Worm (Caenorhabditis elegans): ENCODE results near the gene C14C6.2.

C14C6.2 gene

DNA sequence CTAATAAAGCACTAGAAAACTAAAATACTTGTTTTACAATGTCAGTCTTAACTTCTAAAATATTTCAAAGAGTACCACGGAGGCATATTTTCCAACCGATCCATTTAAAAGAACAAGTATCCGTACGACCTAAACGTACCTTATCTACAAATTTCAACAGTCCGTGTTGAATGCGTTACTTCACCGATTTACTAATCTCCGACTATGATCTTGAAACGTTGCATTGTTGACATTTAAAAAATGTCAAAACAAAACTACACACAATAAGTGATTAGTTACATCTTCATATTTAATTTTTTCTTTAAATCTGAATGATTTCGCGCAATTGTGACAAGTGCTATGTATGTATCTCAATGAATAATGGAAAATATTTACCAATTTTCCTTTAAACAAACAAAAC lies 34.9 kb downstream of the C14C6.2 start:
- TF ChIP-seq sptf-1 (tag; optimal IDR thresholded peaks at IDR 0.05), result no peak
- TF ChIP-seq snpc-4 (tag; optimal IDR thresholded peaks at IDR 0.05), result no peak
- TF ChIP-seq ceh-39 (tag; optimal IDR thresholded peaks at IDR 0.05), result no peak
- no peak for TF ChIP-seq drap-1 (GFP tag; optimal IDR thresholded peaks at IDR 0.05)
- no peak for TF ChIP-seq nhr-12 (tag; optimal IDR thresholded peaks at IDR 0.05)
- no peak for TF ChIP-seq pha-4 (tag; optimal IDR thresholded peaks at IDR 0.05)
- no peak for TF ChIP-seq unc-120 (tag; optimal IDR thresholded peaks at IDR 0.05; ENCODE audit: poor library complexity, severe bottlenecking)
- no peak for TF ChIP-seq flh-1 (GFP tag; optimal IDR thresholded peaks at IDR 0.05)
- TF ChIP-seq ceh-43 (GFP tag; optimal IDR thresholded peaks at IDR 0.05), result no peak
- TF ChIP-seq sem-2 (GFP tag; optimal IDR thresholded peaks at IDR 0.05), result no peak
- TF ChIP-seq M03D4.4 (tag; optimal IDR thresholded peaks at IDR 0.05), result no peak
- TF ChIP-seq elt-3 (tag; optimal IDR thresholded peaks at IDR 0.05), result no peak
- TF ChIP-seq ces-1 (GFP tag; optimal IDR thresholded peaks at IDR 0.05), result no peak
- TF ChIP-seq elt-1 (tag; optimal IDR thresholded peaks at IDR 0.05; ENCODE audit: borderline replicate concordance, insufficient read depth), result no peak
- no peak for TF ChIP-seq zip-8 (tag; optimal IDR thresholded peaks at IDR 0.05)
- no peak for TF ChIP-seq unc-62 (GFP tag; optimal IDR thresholded peaks at IDR 0.05)

DNA sequence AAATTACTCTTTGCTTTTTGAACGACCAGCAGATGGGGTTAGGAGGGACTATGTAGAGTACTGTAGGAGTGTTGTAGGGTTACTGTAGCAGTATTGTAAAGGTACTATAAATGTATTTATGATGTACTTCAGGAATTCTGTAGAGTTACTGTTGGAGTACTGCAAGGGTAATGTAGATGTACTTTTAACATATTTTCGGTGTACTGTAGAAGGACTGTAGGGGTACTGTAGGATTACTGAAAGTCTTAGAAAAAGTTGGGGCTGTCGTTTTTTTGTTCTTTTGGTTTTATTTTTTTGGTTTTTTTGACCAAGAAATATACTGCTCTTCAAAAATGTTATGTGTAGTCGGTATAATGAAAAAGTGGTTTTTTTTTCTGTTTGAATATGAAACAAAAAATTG lies 35.7 kb downstream of the C14C6.2 start:
- no peak for TF ChIP-seq unc-120 (tag; optimal IDR thresholded peaks at IDR 0.05; ENCODE audit: poor library complexity, severe bottlenecking)
- no peak for TF ChIP-seq hlh-1 (tag; optimal IDR thresholded peaks at IDR 0.05)
- TF ChIP-seq unc-39 (tag; optimal IDR thresholded peaks at IDR 0.05), result no peak
- no peak for TF ChIP-seq mab-5 (tag; optimal IDR thresholded peaks at IDR 0.05)

DNA sequence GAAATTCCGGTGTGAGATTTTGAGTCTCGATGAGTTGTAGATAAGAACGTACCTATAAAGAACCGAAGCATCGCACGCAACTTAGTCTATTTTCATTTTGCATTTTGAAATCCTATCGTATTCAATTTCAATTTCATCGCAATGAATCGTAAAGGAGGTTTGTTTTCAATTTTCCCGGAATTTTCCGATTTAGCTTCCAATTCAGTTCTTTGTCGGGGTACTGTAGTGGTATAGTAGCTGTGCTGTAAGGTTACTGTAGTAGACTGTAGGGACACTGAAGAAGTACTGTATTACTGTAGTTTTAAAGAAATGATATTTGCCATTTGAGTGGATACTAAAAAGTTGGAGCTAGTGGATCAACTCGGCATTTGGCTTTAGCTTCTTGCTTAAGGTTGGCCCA lies 36.8 kb downstream of the C14C6.2 start:
- no peak for TF ChIP-seq unc-62 (GFP tag; optimal IDR thresholded peaks at IDR 0.05)
- TF ChIP-seq bed-3 (GFP tag; optimal IDR thresholded peaks at IDR 0.05), result no peak
- no peak for TF ChIP-seq drap-1 (GFP tag; optimal IDR thresholded peaks at IDR 0.05)
- TF ChIP-seq ceh-39 (tag; optimal IDR thresholded peaks at IDR 0.05), result no peak
- TF ChIP-seq lsy-2 (tag; optimal IDR thresholded peaks at IDR 0.05), result no peak
- no peak for TF ChIP-seq zip-8 (tag; optimal IDR thresholded peaks at IDR 0.05)
- TF ChIP-seq ham-2 (GFP tag; optimal IDR thresholded peaks at IDR 0.05), result no peak
- TF ChIP-seq nhr-237 (tag; optimal IDR thresholded peaks at IDR 0.05), result no peak
- TF ChIP-seq nhr-76 (tag; optimal IDR thresholded peaks at IDR 0.05), result no peak
- TF ChIP-seq unc-39 (tag; optimal IDR thresholded peaks at IDR 0.05), result no peak
- TF ChIP-seq snpc-4 (tag; optimal IDR thresholded peaks at IDR 0.05), result no peak
- no peak for TF ChIP-seq hlh-1 (tag; optimal IDR thresholded peaks at IDR 0.05)
- TF ChIP-seq nhr-28 (tag; optimal IDR thresholded peaks at IDR 0.05), result no peak
- TF ChIP-seq pha-4 (tag; optimal IDR thresholded peaks at IDR 0.05), result no peak
- no peak for TF ChIP-seq elt-1 (tag; optimal IDR thresholded peaks at IDR 0.05; ENCODE audit: borderline replicate concordance, insufficient read depth)
- no peak for TF ChIP-seq sptf-1 (tag; optimal IDR thresholded peaks at IDR 0.05)
- no peak for TF ChIP-seq mep-1 (tag; optimal IDR thresholded peaks at IDR 0.05)
- TF ChIP-seq lin-32 (GFP tag; optimal IDR thresholded peaks at IDR 0.05), result no peak

DNA sequence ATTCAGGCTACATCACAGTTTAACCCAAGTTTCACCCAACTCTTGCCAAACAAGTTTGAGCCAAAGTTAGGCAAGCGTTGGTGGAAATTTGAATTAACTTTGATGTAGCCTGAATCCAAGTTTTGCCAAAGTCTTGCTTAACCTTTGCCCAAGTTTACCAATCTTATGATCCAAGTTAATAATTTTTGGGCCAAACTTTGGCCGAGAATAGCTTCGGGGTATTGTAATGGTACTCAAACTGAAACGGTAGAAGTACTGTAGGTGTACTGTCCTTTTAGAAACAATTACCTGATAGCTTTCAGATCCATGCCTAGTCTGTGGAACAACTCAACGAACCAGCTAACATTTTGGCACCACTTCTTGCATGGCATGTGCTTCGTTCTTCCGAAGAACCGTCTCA lies 37.3 kb downstream of the C14C6.2 start, which contains the start of gene nhr-251:
Gene nhr-251, plus strand, starts transcription at position 301 of the 400 bp plus-strand sequence.
- TF ChIP-seq unc-39 (tag; optimal IDR thresholded peaks at IDR 0.05), result no peak
- TF ChIP-seq hlh-1 (tag; optimal IDR thresholded peaks at IDR 0.05), result no peak
- TF ChIP-seq elt-3 (tag; optimal IDR thresholded peaks at IDR 0.05), result no peak
- no peak for TF ChIP-seq lin-13 (tag; optimal IDR thresholded peaks at IDR 0.05)
- no peak for TF ChIP-seq flh-1 (GFP tag; optimal IDR thresholded peaks at IDR 0.05)
- no peak for TF ChIP-seq mls-2 (tag; optimal IDR thresholded peaks at IDR 0.05)
- no peak for TF ChIP-seq ceh-83 (GFP tag; optimal IDR thresholded peaks at IDR 0.05)
- TF ChIP-seq lin-32 (GFP tag; optimal IDR thresholded peaks at IDR 0.05), result no peak
- no peak for TF ChIP-seq elt-1 (tag; optimal IDR thresholded peaks at IDR 0.05; ENCODE audit: borderline replicate concordance, insufficient read depth)
- no peak for TF ChIP-seq unc-120 (tag; optimal IDR thresholded peaks at IDR 0.05; ENCODE audit: poor library complexity, severe bottlenecking)
- TF ChIP-seq mep-1 (tag; optimal IDR thresholded peaks at IDR 0.05), result no peak
- no peak for TF ChIP-seq unc-62 (GFP tag; optimal IDR thresholded peaks at IDR 0.05)
- TF ChIP-seq lsy-2 (tag; optimal IDR thresholded peaks at IDR 0.05), result no peak
- TF ChIP-seq ceh-43 (GFP tag; optimal IDR thresholded peaks at IDR 0.05), result no peak
- no peak for TF ChIP-seq snpc-4 (tag; optimal IDR thresholded peaks at IDR 0.05)
- no peak for TF ChIP-seq drap-1 (GFP tag; optimal IDR thresholded peaks at IDR 0.05)
- no peak for TF ChIP-seq sem-2 (GFP tag; optimal IDR thresholded peaks at IDR 0.05)

DNA sequence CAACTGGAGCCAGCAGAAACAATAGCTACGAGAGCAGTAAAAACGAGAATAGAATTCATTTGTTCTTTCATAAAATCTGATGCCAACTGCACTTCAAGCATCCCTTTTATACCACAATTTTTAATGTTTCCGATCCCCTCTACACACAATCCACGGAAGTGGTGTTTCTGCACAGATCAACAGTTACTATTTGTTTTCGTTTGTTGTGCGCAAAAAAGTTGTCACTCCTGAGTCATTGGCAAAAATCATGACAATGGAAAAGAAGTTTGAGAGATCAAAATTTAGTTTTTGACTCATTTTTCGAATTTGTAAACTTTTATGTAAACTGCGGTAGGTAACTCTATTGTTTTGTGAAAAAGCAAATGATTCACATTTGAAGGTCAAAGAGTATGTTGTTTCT lies 41.2 kb downstream of the C14C6.2 start, which contains the start of gene srlf-37:
Gene srlf-37, minus strand, starts transcription at position 101 of the 400 bp plus-strand sequence.
- no peak for TF ChIP-seq mls-2 (tag; optimal IDR thresholded peaks at IDR 0.05)
- TF ChIP-seq lin-32 (GFP tag; optimal IDR thresholded peaks at IDR 0.05), result no peak
- no peak for TF ChIP-seq ceh-39 (tag; optimal IDR thresholded peaks at IDR 0.05)
- no peak for TF ChIP-seq nhr-12 (tag; optimal IDR thresholded peaks at IDR 0.05)
- no peak for TF ChIP-seq drap-1 (GFP tag; optimal IDR thresholded peaks at IDR 0.05)
- TF ChIP-seq sem-2 (GFP tag; optimal IDR thresholded peaks at IDR 0.05), result no peak
- TF ChIP-seq mab-5 (tag; optimal IDR thresholded peaks at IDR 0.05), result no peak
- no peak for TF ChIP-seq nhr-76 (tag; optimal IDR thresholded peaks at IDR 0.05)

All from whole organism, mixed stage, embryonic.